Fruit fly (Drosophila melanogaster) whole organism, prepupa: Measurements from ENCODE around the gene twy.

Experiments
- Blimp-1 ChIP-seq: fragments of 200-800 bp; sonication (Bioruptor generic); optimal IDR thresholded peaks from 3 replicates; lab custom pipeline; 2017; ENCODE audit warnings: missing biosample characterization, missing genetic modification characterization, mild to moderate bottlenecking, moderate library complexity, missing genetic modification reagents
- CG11762 ChIP-seq: fragments of 200-800 bp; sonication (Bioruptor generic); optimal IDR thresholded peaks from 3 replicates; lab custom pipeline; 2016; ENCODE audit warnings: missing biosample characterization, missing genetic modification characterization; ENCODE audit not compliant: insufficient read depth
- CG34406 ChIP-seq: fragments of 200-800 bp; sonication (Bioruptor generic); optimal IDR thresholded peaks from 3 replicates; lab custom pipeline; 2016; ENCODE audit warnings: missing biosample characterization, missing genetic modification characterization
- CG6276 ChIP-seq: fragments of 200-800 bp; sonication (Bioruptor generic); optimal IDR thresholded peaks from 2 replicates; lab custom pipeline; 2017; ENCODE audit warnings: missing biosample characterization, mild to moderate bottlenecking, missing genetic modification characterization
- CG6808 ChIP-seq: fragments of 200-800 bp; sonication (Bioruptor generic); optimal IDR thresholded peaks from 3 replicates; lab custom pipeline; 2017; ENCODE audit warnings: missing biosample characterization, missing genetic modification characterization, mild to moderate bottlenecking, moderate library complexity, missing genetic modification reagents
- CG7368 ChIP-seq: fragments of 200-800 bp; sonication (Bioruptor generic); optimal IDR thresholded peaks from 3 replicates; lab custom pipeline; 2016; ENCODE audit warnings: missing biosample characterization, missing genetic modification characterization
- CG9139 ChIP-seq: fragments of 200-800 bp; sonication (Bioruptor generic); optimal IDR thresholded peaks from 3 replicates; lab custom pipeline; 2017; ENCODE audit warnings: missing biosample characterization, mild to moderate bottlenecking, missing genetic modification characterization
- Eip78C ChIP-seq: fragments of 200-800 bp; sonication (Bioruptor generic); peaks from one replicate; lab custom pipeline; 2016; ENCODE audit warnings: missing biosample characterization, missing genetic modification characterization
- Lpt ChIP-seq: fragments of 200-800 bp; sonication (Bioruptor generic); optimal IDR thresholded peaks from 3 replicates; lab custom pipeline; 2016; ENCODE audit warnings: missing biosample characterization, missing genetic modification characterization
- lz ChIP-seq: fragments of 200-800 bp; sonication (Bioruptor generic); optimal IDR thresholded peaks from 3 replicates; lab custom pipeline; 2016; ENCODE audit warnings: missing biosample characterization, missing genetic modification characterization
- ss ChIP-seq, 2 experiments: fragments of 200-800 bp; sonication (Bioruptor generic); optimal IDR thresholded peaks; 2 replicates in 1 of 2; 3 replicates in 1 of 2; lab custom pipeline; 2017 to 2018; ENCODE audit warnings: mild to moderate bottlenecking in 2 of 2, missing biosample characterization in 2 of 2, missing genetic modification characterization in 2 of 2, moderate library complexity in 1 of 2

DNA sequence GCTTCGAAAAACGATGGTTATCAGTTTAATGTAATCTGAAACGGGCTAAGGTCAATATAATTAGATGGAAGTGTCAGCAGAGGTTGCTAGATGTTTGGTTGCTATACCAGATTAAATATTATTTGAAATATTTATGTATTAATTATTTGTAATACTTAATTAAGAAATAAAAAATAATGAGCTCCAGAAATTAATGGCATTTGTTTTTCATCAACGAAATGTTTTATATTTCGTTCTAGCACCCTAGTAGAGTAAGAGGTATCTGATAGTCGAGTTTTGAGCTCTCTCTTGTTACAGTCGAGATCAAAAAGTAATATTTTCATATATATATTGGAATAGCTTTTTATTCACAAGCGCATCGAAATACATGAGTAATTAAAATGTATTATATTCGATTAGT, 8.5 kb upstream of the twy start:
- TF ChIP-seq CG7368 (GFP tag; lab: Kevin White, UChicago) (no peak), ss (GFP tag; optimal IDR thresholded peaks at IDR 0.05; lab: Kevin White, UChicago) (no peak), Eip78C (GFP tag; lab: Kevin White, UChicago) (no peak), CG6276 (GFP tag; lab: Kevin White, UChicago) (no peak), CG11762 (GFP tag; lab: Kevin White, UChicago) (no peak), CG34406 (no peak), Lpt (GFP tag; lab: Kevin White, UChicago) (no peak), lz (GFP tag; lab: Kevin White, UChicago) (no peak), Blimp-1 (GFP tag; lab: Kevin White, UChicago) (no peak), CG9139 (GFP tag; lab: Kevin White, UChicago) (no peak), CG6808 (GFP tag; lab: Kevin White, UChicago) (no peak)
